Worm (Caenorhabditis elegans) whole organism, L3 larva: Measurements from ENCODE around the gene C13A2.12.

Experiments
- egl-27 ChIP-seq: sonication (generic microtip); optimal IDR thresholded peaks from 4 replicates; lab custom pipeline; 2017; ENCODE audit warnings: missing biosample characterization, missing genetic modification reagents, missing genetic modification characterization
- egl-5 ChIP-seq: fragments of 150-350 bp; optimal IDR thresholded peaks from 2 replicates; lab custom pipeline; 2017; ENCODE audit warnings: missing biosample characterization, missing genetic modification reagents, missing genetic modification characterization, inconsistent platforms
- elt-1 ChIP-seq: fragments of 150-350 bp; optimal IDR thresholded peaks from 2 replicates; lab custom pipeline; 2014; ENCODE audit warnings: missing biosample characterization, missing genetic modification characterization
- nfya-1 ChIP-seq: sonication (generic microtip); optimal IDR thresholded peaks from 2 replicates; lab custom pipeline; 2017; ENCODE audit warnings: missing genetic modification characterization, mild to moderate bottlenecking, missing compliant biosample characterization, antibody characterized with exemption, moderate library complexity; ENCODE audit not compliant: insufficient read depth
- nhr-11 ChIP-seq: fragments of 150-350 bp; optimal IDR thresholded peaks from 2 replicates; lab custom pipeline; 2014; ENCODE audit warnings: missing biosample characterization, missing genetic modification characterization
- nhr-237 ChIP-seq: fragments of 150-350 bp; optimal IDR thresholded peaks from 2 replicates; lab custom pipeline; 2014; ENCODE audit warnings: missing biosample characterization, missing genetic modification characterization
- nhr-25 ChIP-seq: sonication (generic microtip); optimal IDR thresholded peaks from 2 replicates; lab custom pipeline; 2017; ENCODE audit warnings: missing biosample characterization, missing genetic modification characterization
- nhr-28 ChIP-seq: fragments of 150-350 bp; optimal IDR thresholded peaks from 2 replicates; lab custom pipeline; 2014; ENCODE audit warnings: missing biosample characterization, missing genetic modification characterization
- pqm-1 ChIP-seq: fragments of 150-350 bp; optimal IDR thresholded peaks from 2 replicates; lab custom pipeline; 2017; ENCODE audit warnings: missing biosample characterization, missing genetic modification characterization, inconsistent platforms
- unc-62 ChIP-seq: fragments of 150-350 bp; sonication (generic microtip); optimal IDR thresholded peaks from 4 replicates; lab custom pipeline; 2014; ENCODE audit warnings: missing biosample characterization, missing genetic modification reagents, missing genetic modification characterization
- ztf-4 ChIP-seq: fragments of 150-350 bp; optimal IDR thresholded peaks from 2 replicates; lab custom pipeline; 2014; ENCODE audit warnings: missing biosample characterization, missing genetic modification characterization

DNA sequence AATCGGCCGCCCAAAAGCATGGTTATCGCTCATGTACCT is 22.2 kb upstream of the C13A2.12 start, which contains the start of gene hpo-9:
- TF ChIP-seq nhr-237 (tag; lab: Kevin White, UChicago) (no peak), unc-62 (GFP tag; lab: Kevin White, UChicago) (no peak), nhr-25 (tag; lab: Kevin White, UChicago) (no peak), nhr-11 (tag; lab: Kevin White, UChicago) (no peak), ztf-4 (tag; lab: Kevin White, UChicago) (no peak), pqm-1 (no peak), nfya-1 (tag; lab: Kevin White, UChicago) (no peak), egl-5 (tag; lab: Kevin White, UChicago) (no peak), elt-1 (tag; lab: Kevin White, UChicago) (no peak), egl-27 (tag; lab: Kevin White, UChicago) (no peak), nhr-28 (tag; lab: Kevin White, UChicago) (no peak)
